Fruit fly (Drosophila melanogaster) whole organism, embryonic: ENCODE data around the gene CG15404.

Source experiments
- CG11696 ChIP-seq: fragments of 200-800 bp; sonication (Bioruptor generic); IDR thresholded peaks from 2 replicates; pipeline ENCODE4 v1.3.6; 2022; ENCODE audit warnings: missing biosample characterization, missing genetic modification characterization
- CG12071 ChIP-seq: fragments of 200-800 bp; sonication (Bioruptor generic); optimal IDR thresholded peaks from 3 replicates; lab custom pipeline; 2018; ENCODE audit warnings: missing biosample characterization, mild to moderate bottlenecking, missing genetic modification characterization
- CG14860 ChIP-seq: fragments of 200-800 bp; sonication (Bioruptor generic); IDR thresholded peaks from 3 replicates; pipeline ENCODE4 v1.3.6; 2022; ENCODE audit warnings: missing biosample characterization, missing genetic modification characterization; ENCODE audit not compliant: partially characterized antibody
- CG18262 ChIP-seq: fragments of 200-800 bp; optimal IDR thresholded peaks from 3 replicates; lab custom pipeline; 2019; ENCODE audit warnings: missing biosample characterization, mild to moderate bottlenecking, missing genetic modification characterization, moderate library complexity
- CG30020 ChIP-seq: fragments of 200-800 bp; optimal IDR thresholded peaks from 2 replicates; lab custom pipeline; 2019; ENCODE audit warnings: missing biosample characterization, mild to moderate bottlenecking, missing genetic modification characterization, moderate library complexity
- CG3407 ChIP-seq: fragments of 200-800 bp; sonication (Bioruptor generic); optimal IDR thresholded peaks from 2 replicates; lab custom pipeline; 2018; ENCODE audit warnings: missing biosample characterization, mild to moderate bottlenecking, missing genetic modification characterization
- CG34422 ChIP-seq: fragments of 200-800 bp; sonication (Bioruptor generic); IDR thresholded peaks from 3 replicates; pipeline ENCODE4 v1.3.6; 2022; ENCODE audit warnings: missing biosample characterization, missing genetic modification characterization
- CG4282 ChIP-seq: fragments of 200-800 bp; sonication (Bioruptor generic); optimal IDR thresholded peaks from 2 replicates; lab custom pipeline; 2016; ENCODE audit warnings: missing biosample characterization, missing genetic modification characterization
- CG4617 ChIP-seq: fragments of 200-800 bp; sonication (Bioruptor generic); optimal IDR thresholded peaks from 3 replicates; lab custom pipeline; 2016; ENCODE audit warnings: missing biosample characterization, missing genetic modification characterization, borderline replicate concordance
- CG6654 ChIP-seq: fragments of 200-800 bp; sonication (Bioruptor generic); optimal IDR thresholded peaks from 2 replicates; lab custom pipeline; 2017; ENCODE audit warnings: missing biosample characterization, mild to moderate bottlenecking, missing genetic modification characterization
- CG6791 ChIP-seq: fragments of 200-800 bp; sonication (Bioruptor generic); IDR thresholded peaks from 3 replicates; pipeline ENCODE4 v1.3.6; 2022; ENCODE audit warnings: missing biosample characterization, missing genetic modification characterization; ENCODE audit not compliant: partially characterized antibody
- CG6813 ChIP-seq: fragments of 200-800 bp; sonication (Bioruptor generic); optimal IDR thresholded peaks from 2 replicates; lab custom pipeline; 2017; ENCODE audit warnings: missing biosample characterization, missing genetic modification characterization, mild to moderate bottlenecking, moderate library complexity, missing genetic modification reagents
- CG6854 ChIP-seq: fragments of 200-800 bp; sonication (Bioruptor generic); optimal IDR thresholded peaks from 3 replicates; lab custom pipeline; 2017; ENCODE audit warnings: missing biosample characterization, mild to moderate bottlenecking, missing genetic modification characterization
- CG7839 ChIP-seq: fragments of 200-800 bp; sonication (Bioruptor generic); optimal IDR thresholded peaks from 3 replicates; lab custom pipeline; 2018; ENCODE audit warnings: missing biosample characterization, mild to moderate bottlenecking, missing genetic modification characterization, moderate library complexity
- CG8089 ChIP-seq: fragments of 200-800 bp; sonication (Bioruptor generic); optimal IDR thresholded peaks from 3 replicates; lab custom pipeline; 2016; ENCODE audit warnings: missing biosample characterization, missing genetic modification characterization
- CG8281 ChIP-seq: fragments of 200-800 bp; sonication (Bioruptor generic); optimal IDR thresholded peaks from 2 replicates; lab custom pipeline; 2018; ENCODE audit warnings: missing biosample characterization, mild to moderate bottlenecking, missing genetic modification characterization, moderate library complexity
- CG8924 ChIP-seq: fragments of 200-800 bp; optimal IDR thresholded peaks from 3 replicates; lab custom pipeline; 2019; ENCODE audit warnings: missing biosample characterization, mild to moderate bottlenecking, missing genetic modification characterization, moderate library complexity
- CoRest ChIP-seq: fragments of 200-800 bp; sonication (Bioruptor generic); optimal IDR thresholded peaks from 3 replicates; lab custom pipeline; 2018; ENCODE audit warnings: missing biosample characterization, mild to moderate bottlenecking, missing genetic modification characterization, moderate library complexity
- Ets65A ChIP-seq: fragments of 200-800 bp; sonication (Bioruptor generic); peaks from one replicate; lab custom pipeline; 2016; ENCODE audit warnings: missing biosample characterization, missing genetic modification characterization
- HLH3B ChIP-seq: fragments of 200-800 bp; sonication (Bioruptor generic); IDR thresholded peaks from 2 replicates; pipeline ENCODE4 v1.3.6; 2022; ENCODE audit warnings: missing biosample characterization, missing genetic modification characterization
- HLH54F ChIP-seq: fragments of 200-800 bp; sonication (Bioruptor generic); optimal IDR thresholded peaks from 3 replicates; lab custom pipeline; 2016; ENCODE audit warnings: missing biosample characterization, missing genetic modification characterization
- MESR4 ChIP-seq: fragments of 200-800 bp; sonication (Bioruptor generic); optimal IDR thresholded peaks from 2 replicates; lab custom pipeline; 2018; ENCODE audit warnings: missing biosample characterization, mild to moderate bottlenecking, missing genetic modification characterization, moderate library complexity
- MTF-1 ChIP-seq: fragments of 200-800 bp; sonication (Bioruptor generic); optimal IDR thresholded peaks from 2 replicates; lab custom pipeline; 2018; ENCODE audit warnings: missing biosample characterization, mild to moderate bottlenecking, missing genetic modification characterization, borderline replicate concordance
- Mad ChIP-seq: fragments of 200-800 bp; sonication (Bioruptor generic); optimal IDR thresholded peaks from 2 replicates; lab custom pipeline; 2016; ENCODE audit warnings: missing biosample characterization, missing genetic modification characterization
- Sry-β ChIP-seq: fragments of 200-800 bp; sonication (Bioruptor generic); optimal IDR thresholded peaks from 2 replicates; lab custom pipeline; 2018; ENCODE audit warnings: missing biosample characterization, mild to moderate bottlenecking, missing genetic modification characterization, moderate library complexity
- Xbp1 ChIP-seq: fragments of 200-800 bp; sonication (Bioruptor generic); optimal IDR thresholded peaks from 3 replicates; lab custom pipeline; 2016; ENCODE audit warnings: missing biosample characterization, mild to moderate bottlenecking, missing genetic modification characterization
- Xrp1 ChIP-seq: fragments of 200-800 bp; sonication (Bioruptor generic); IDR thresholded peaks from 2 replicates; pipeline ENCODE4 v1.3.6; 2022; ENCODE audit warnings: missing biosample characterization, missing genetic modification characterization
- aop ChIP-seq: fragments of 200-800 bp; sonication (Bioruptor generic); IDR thresholded peaks from 2 replicates; pipeline ENCODE4 v1.3.6; 2022; ENCODE audit warnings: missing biosample characterization, missing genetic modification characterization
- bbx ChIP-seq: fragments of 200-800 bp; sonication (Bioruptor generic); IDR thresholded peaks from 2 replicates; pipeline ENCODE4 v1.3.6; 2022; ENCODE audit warnings: missing biosample characterization, missing genetic modification characterization; ENCODE audit not compliant: partially characterized antibody
- dm ChIP-seq: fragments of 200-800 bp; sonication (Bioruptor generic); optimal IDR thresholded peaks from 3 replicates; lab custom pipeline; 2016; ENCODE audit warnings: missing biosample characterization, missing genetic modification characterization
- dysf ChIP-seq: fragments of 200-800 bp; sonication (Bioruptor generic); IDR thresholded peaks from 3 replicates; pipeline ENCODE4 v1.3.6; 2022; ENCODE audit warnings: missing biosample characterization, missing genetic modification characterization
- fru ChIP-seq: fragments of >200 bp; optimal IDR thresholded peaks from 2 replicates; lab custom pipeline; 2017
- fu2 ChIP-seq: fragments of 200-800 bp; sonication (Bioruptor generic); optimal IDR thresholded peaks from 2 replicates; lab custom pipeline; 2016; ENCODE audit warnings: missing biosample characterization, missing genetic modification characterization
- gem ChIP-seq: fragments of 200-800 bp; sonication (Bioruptor generic); optimal IDR thresholded peaks from 2 replicates; lab custom pipeline; 2019; ENCODE audit warnings: missing biosample characterization, mild to moderate bottlenecking, missing genetic modification characterization, moderate library complexity
- gsb ChIP-seq: fragments of 200-800 bp; sonication (Bioruptor generic); IDR thresholded peaks from 2 replicates; pipeline ENCODE4 v1.3.6; 2022; ENCODE audit warnings: missing biosample characterization, missing genetic modification characterization
- h ChIP-seq: fragments of >200 bp; optimal IDR thresholded peaks from 2 replicates; lab custom pipeline; 2017
- hkb ChIP-seq, 2 experiments: fragments of 200-800 bp in 1 of 2; fragments of >200 bp in 1 of 2; sonication (Bioruptor generic) in 1 of 2; IDR thresholded peaks in 1 of 2; optimal IDR thresholded peaks in 1 of 2; 2 replicates each; pipeline versions ENCODE4 v1.3.6 to Lab custom; 2017 to 2022; ENCODE audit warnings: missing biosample characterization in 1 of 2, missing genetic modification characterization in 1 of 2
- insv ChIP-seq, 2 experiments: fragments of 200-800 bp; sonication (Bioruptor generic); optimal IDR thresholded peaks; 3 replicates each; lab custom pipeline; 2016 to 2018; ENCODE audit warnings: missing biosample characterization in 2 of 2, missing genetic modification characterization in 2 of 2
- p53 ChIP-seq: fragments of 200-800 bp; sonication (Bioruptor generic); optimal IDR thresholded peaks from 2 replicates; lab custom pipeline; 2016; ENCODE audit warnings: missing biosample characterization, missing genetic modification characterization
- phol ChIP-seq: fragments of 200-800 bp; sonication (Bioruptor generic); optimal IDR thresholded peaks from 3 replicates; lab custom pipeline; 2018; ENCODE audit warnings: missing biosample characterization, mild to moderate bottlenecking, missing genetic modification characterization, moderate library complexity
- pzg ChIP-seq: fragments of 200-800 bp; sonication (Bioruptor generic); optimal IDR thresholded peaks from 3 replicates; lab custom pipeline; 2018; ENCODE audit warnings: missing biosample characterization, mild to moderate bottlenecking, missing genetic modification characterization, moderate library complexity
- sd ChIP-seq: fragments of 200-800 bp; sonication (Bioruptor generic); optimal IDR thresholded peaks from 3 replicates; lab custom pipeline; 2018; ENCODE audit warnings: missing biosample characterization, mild to moderate bottlenecking, missing genetic modification characterization, moderate library complexity
- sob ChIP-seq: fragments of 200-800 bp; sonication (Bioruptor generic); IDR thresholded peaks from 2 replicates; pipeline ENCODE4 v1.3.6; 2022; ENCODE audit warnings: missing biosample characterization, missing genetic modification characterization
- tio ChIP-seq: fragments of 200-800 bp; sonication (Bioruptor generic); optimal IDR thresholded peaks from 2 replicates; lab custom pipeline; 2017; ENCODE audit warnings: missing biosample characterization, missing genetic modification characterization, inconsistent platforms
- tna ChIP-seq: fragments of 200-800 bp; sonication (Bioruptor generic); IDR thresholded peaks from 2 replicates; pipeline ENCODE4 v1.3.6; 2022; ENCODE audit warnings: missing biosample characterization, missing genetic modification characterization; ENCODE audit not compliant: partially characterized antibody
- trh ChIP-seq: fragments of 200-800 bp; sonication (Bioruptor generic); optimal IDR thresholded peaks from 2 replicates; lab custom pipeline; 2016; ENCODE audit warnings: missing biosample characterization, missing genetic modification characterization
- tx ChIP-seq: fragments of 200-800 bp; sonication (Bioruptor generic); optimal IDR thresholded peaks from 2 replicates; lab custom pipeline; 2016; ENCODE audit warnings: missing biosample characterization, missing genetic modification characterization
- vfl ChIP-seq: fragments of 200-800 bp; sonication (Bioruptor generic); optimal IDR thresholded peaks from 2 replicates; lab custom pipeline; 2016; ENCODE audit warnings: missing biosample characterization, missing genetic modification characterization
- vvl ChIP-seq: fragments of 200-800 bp; sonication (Bioruptor generic); IDR thresholded peaks from 2 replicates; pipeline ENCODE4 v1.3.6; 2022; ENCODE audit warnings: missing biosample characterization, missing genetic modification characterization

Gene CG15404

dm6 chr2L:3158260-3159072, 15.3 kb upstream of the CG15404 start (continued):
- TF ChIP-seq hkb (optimal IDR thresholded peaks at IDR 0.05; lab: Kevin White, UChicago) (no peak), hkb (GFP tag; IDR thresholded peaks at IDR 0.05; lab: Robert Waterston, UW) (no peak; the same call in none of the 2 replicates), CG12071 (GFP tag; lab: Kevin White, UChicago) (peak; percentile 26), Xrp1 (GFP tag; lab: Robert Waterston, UW) (peak; percentile 22; the same call in 1 of the 2 replicates), tx (no peak), CG3407 (GFP tag; lab: Kevin White, UChicago) (peak; percentile 25), CG34422 (GFP tag; lab: Robert Waterston, UW) (peak; percentile 26; the same call in 1 of the 3 replicates), MTF-1 (peak; percentile 26), CG6813 (GFP tag; lab: Kevin White, UChicago) (peak; percentile 5), CG4282 (GFP tag; lab: Kevin White, UChicago) (no peak), CG6791 (GFP tag; lab: Robert Waterston, UW) (no peak), h (lab: Kevin White, UChicago) (no peak), Ets65A (GFP tag; lab: Kevin White, UChicago) (peak; percentile 54), CoRest (peak; percentile 16), MESR4 (no peak), p53 (GFP tag; lab: Kevin White, UChicago) (no peak), sob (peak; percentile 25; the same call in 1 of the 2 replicates), Xbp1 (GFP tag; lab: Kevin White, UChicago) (no peak), fru (no peak), sd (peak; percentile 83), vvl (peak; percentile 28), CG30020 (tag; lab: Kevin White, UChicago) (no peak), CG18262 (tag; lab: Kevin White, UChicago) (peak; percentile 46), trh (no peak), HLH3B (no peak), CG8089 (no peak), fu2 (GFP tag; lab: Kevin White, UChicago) (no peak), insv (GFP tag; optimal IDR thresholded peaks at IDR 0.05; lab: Kevin White, UChicago) (peak; percentile 90 to 97), pzg (GFP tag; lab: Kevin White, UChicago) (no peak), phol (tag; lab: Kevin White, UChicago) (peak; percentile 9), CG4617 (GFP tag; lab: Kevin White, UChicago) (no peak), vfl (no peak), aop (GFP tag; lab: Robert Waterston, UW) (no peak), tna (GFP tag; lab: Robert Waterston, UW) (no peak), bbx (GFP tag; lab: Robert Waterston, UW) (peak; percentile 49; the same call in 1 of the 2 replicates), tio (GFP tag; lab: Kevin White, UChicago) (no peak), gem (tag; lab: Kevin White, UChicago) (peak; percentile 35), CG8924 (tag; lab: Kevin White, UChicago) (peak; percentile 21), Mad (GFP tag; lab: Kevin White, UChicago) (peak; percentile 35), dysf (GFP tag; lab: Robert Waterston, UW) (no peak), gsb (GFP tag; lab: Robert Waterston, UW) (no peak), Sry-β (GFP tag; lab: Kevin White, UChicago) (peak; percentile 92), CG6654 (GFP tag; lab: Kevin White, UChicago) (no peak), dm (GFP tag; lab: Kevin White, UChicago) (no peak), CG8281 (peak; percentile 46), HLH54F (GFP tag; lab: Kevin White, UChicago) (no peak), CG11696 (no peak), CG7839 (tag; lab: Kevin White, UChicago) (peak; percentile 9), CG6854 (GFP tag; lab: Kevin White, UChicago) (no peak), CG14860 (GFP tag; lab: Robert Waterston, UW) (no peak)
